Worm (Caenorhabditis elegans): Measurements from ENCODE around the gene F28H6.4.

Gene F28H6.4

DNA sequence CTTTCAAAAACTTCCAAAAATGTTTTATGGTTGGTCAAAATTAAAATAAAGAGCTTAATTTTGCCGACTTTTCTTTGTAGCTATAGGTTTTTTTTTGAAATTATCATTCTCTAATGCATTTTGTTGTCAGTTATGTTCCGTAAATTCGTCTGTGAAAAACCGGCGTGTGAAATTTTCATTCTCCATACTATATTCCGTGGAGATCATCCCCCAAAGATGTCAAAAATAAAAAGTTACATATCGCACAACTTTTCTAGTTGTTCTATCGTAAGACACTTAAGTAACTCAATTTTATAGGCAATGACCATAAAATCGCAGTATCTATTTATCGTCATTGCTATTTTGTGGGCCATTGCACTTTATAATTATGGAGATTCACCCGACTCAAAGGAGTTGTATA, 51.0 kb downstream of the F28H6.4 start, which contains the start of gene C37E2.10:
TSS of gene C37E2.10 (plus strand) at position 301 of the 400 bp plus-strand sequence.
- TF ChIP-seq nhr-11 (tag; optimal IDR thresholded peaks at IDR 0.05) = no peak
- TF ChIP-seq skn-1 (tag; optimal IDR thresholded peaks at IDR 0.05) = no peak
- no peak for TF ChIP-seq aly-2 (tag; optimal IDR thresholded peaks at IDR 0.05)
- TF ChIP-seq nhr-77 (tag; optimal IDR thresholded peaks at IDR 0.05) = no peak
- no peak for TF ChIP-seq nhr-23 (tag; optimal IDR thresholded peaks at IDR 0.05)
- no peak for TF ChIP-seq tbx-2 (tag; optimal IDR thresholded peaks at IDR 0.05)

DNA sequence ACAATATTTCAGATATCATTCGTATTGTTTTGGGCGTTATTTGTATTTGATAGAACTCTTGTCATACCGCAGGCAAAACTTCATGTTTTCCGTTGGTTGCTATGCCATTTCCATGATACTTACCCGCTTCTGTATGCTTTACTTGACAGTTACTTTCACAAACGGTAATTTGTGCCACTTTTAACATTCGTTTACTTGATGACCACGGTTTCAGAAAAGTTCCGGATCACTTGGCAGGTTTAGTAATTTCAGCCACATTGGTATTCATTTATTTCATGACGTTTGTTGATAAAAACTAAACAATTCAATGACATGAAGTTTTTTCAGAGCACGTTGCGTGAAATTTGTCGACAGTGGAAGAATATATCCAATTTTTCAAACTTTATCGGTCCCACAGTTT, 51.8 kb downstream of the F28H6.4 start:
- TF ChIP-seq nhr-12 (tag; optimal IDR thresholded peaks at IDR 0.05) (no peak), ceh-9 (tag; optimal IDR thresholded peaks at IDR 0.05) (no peak), snpc-4 (tag; optimal IDR thresholded peaks at IDR 0.05) (no peak), aly-2 (tag; optimal IDR thresholded peaks at IDR 0.05) (no peak), fkh-2 (tag; optimal IDR thresholded peaks at IDR 0.05) (no peak)

DNA sequence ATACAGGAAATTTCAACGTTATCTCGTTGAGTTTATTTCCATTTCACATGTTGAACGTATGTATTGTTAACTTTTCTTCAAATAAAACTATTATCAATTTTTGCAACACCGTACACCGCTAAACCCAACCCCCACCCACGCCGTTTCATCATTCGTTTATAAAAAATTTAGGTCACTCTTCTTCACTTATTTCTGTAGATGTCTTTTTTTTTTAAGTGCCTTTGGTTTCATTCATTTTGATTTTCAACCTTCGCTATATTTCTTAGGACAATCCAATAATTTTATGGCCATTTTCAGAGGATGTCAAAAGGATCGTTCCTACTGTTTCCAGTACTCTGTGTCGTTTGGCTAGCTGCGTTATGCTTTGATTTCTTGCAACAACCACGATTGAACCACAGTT, 52.5 kb downstream of the F28H6.4 start, which contains the start of gene C37E2.3:
TSS of gene C37E2.3 (plus strand) at position 301 of the 400 bp plus-strand sequence.
- TF ChIP-seq sea-2 (GFP tag; optimal IDR thresholded peaks at IDR 0.05) = no peak
- TF ChIP-seq mdl-1 (tag; optimal IDR thresholded peaks at IDR 0.05) = no peak
- TF ChIP-seq mml-1 (tag; optimal IDR thresholded peaks at IDR 0.05) = no peak
- no peak for TF ChIP-seq nhr-67 (tag; optimal IDR thresholded peaks at IDR 0.05)
- no peak for TF ChIP-seq fos-1 (tag; optimal IDR thresholded peaks at IDR 0.05)
- no peak for TF ChIP-seq nhr-77 (tag; optimal IDR thresholded peaks at IDR 0.05)
- no peak for TF ChIP-seq egl-5 (tag; optimal IDR thresholded peaks at IDR 0.05)
- no peak for TF ChIP-seq pqm-1 (tag; optimal IDR thresholded peaks at IDR 0.05)
- no peak for TF ChIP-seq pha-4 (tag; optimal IDR thresholded peaks at IDR 0.05)
- no peak for TF ChIP-seq skn-1 (tag; optimal IDR thresholded peaks at IDR 0.05)
- no peak for TF ChIP-seq nhr-237 (tag; optimal IDR thresholded peaks at IDR 0.05)
- no peak for TF ChIP-seq nhr-23 (tag; optimal IDR thresholded peaks at IDR 0.05)
- TF ChIP-seq R02D3.7 (tag; optimal IDR thresholded peaks at IDR 0.05) = no peak
- TF ChIP-seq ceh-9 (tag; optimal IDR thresholded peaks at IDR 0.05) = no peak
- no peak for TF ChIP-seq unc-39 (tag; optimal IDR thresholded peaks at IDR 0.05)
- TF ChIP-seq nhr-25 (tag; optimal IDR thresholded peaks at IDR 0.05) = no peak
- TF ChIP-seq daf-12 (tag; optimal IDR thresholded peaks at IDR 0.05) = no peak
- TF ChIP-seq elt-1 (tag; optimal IDR thresholded peaks at IDR 0.05) = no peak

DNA sequence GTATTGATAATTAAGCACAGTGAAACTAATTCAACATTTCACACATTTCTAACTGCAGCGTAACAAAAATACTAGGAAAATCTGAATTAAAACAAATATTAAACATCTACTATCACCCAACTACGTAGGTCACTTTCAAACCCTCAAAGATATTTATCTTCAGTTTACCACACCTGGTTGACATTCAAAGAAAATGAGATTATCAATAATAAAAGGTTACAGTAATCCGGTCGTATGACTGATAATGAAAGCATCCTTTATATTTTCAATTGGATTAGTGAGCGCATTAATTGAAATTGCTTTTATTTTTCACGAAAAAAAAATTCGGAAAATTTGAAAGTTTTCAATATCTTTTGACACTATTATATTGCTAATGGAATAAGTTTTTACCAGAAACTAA, 54.8 kb downstream of the F28H6.4 start:
- TF ChIP-seq zag-1 (tag; optimal IDR thresholded peaks at IDR 0.05) (no peak), mdl-1 (tag; optimal IDR thresholded peaks at IDR 0.05) (no peak)

All from whole organism, L3 larva.